Comparison of ENCODE assay signal across 1 fruit fly cellular context in genomic region chr2L:21009310-21010119, dm6.
TF ChIP-seq lines count a peak whose summit lies in the region.

No protein-coding gene starts in this region.

TF ChIP-seq in whole organism, embryonic, 481 proteins besides CTCF, POLR2A, EP300 and RAD21 (continued from another document):
- TF ChIP-seq bbx (GFP tag; IDR thresholded peaks at IDR 0.05; lab: Robert Waterston, UW; ENCODE audit: partially characterized antibody) = no peak
- peak; percentile 53 for TF ChIP-seq slp2 (GFP tag; optimal IDR thresholded peaks at IDR 0.05; lab: Kevin White, UChicago)
- peak; percentile 10 for TF ChIP-seq crc (GFP tag; optimal IDR thresholded peaks at IDR 0.05; lab: Kevin White, UChicago)
- peak; percentile 13; the same call in 1 of the 2 replicates for TF ChIP-seq crol (GFP tag; IDR thresholded peaks at IDR 0.05; lab: Robert Waterston, UW)
- TF ChIP-seq fu2 (GFP tag; optimal IDR thresholded peaks at IDR 0.05; lab: Kevin White, UChicago) = no peak
- TF ChIP-seq Ada2b (GFP tag; IDR thresholded peaks at IDR 0.05; lab: Robert Waterston, UW) = peak; percentile 67
- peak; percentile 22 for TF ChIP-seq Neu2 (GFP tag; optimal IDR thresholded peaks at IDR 0.05; lab: Kevin White, UChicago; ENCODE audit: borderline replicate concordance)
- TF ChIP-seq ci (GFP tag; IDR thresholded peaks at IDR 0.05; lab: Robert Waterston, UW) = peak; percentile 94
- TF ChIP-seq YL-1 (GFP tag; optimal IDR thresholded peaks at IDR 0.05; lab: Kevin White, UChicago) = peak; percentile 11
- TF ChIP-seq ranshi (GFP tag; IDR thresholded peaks at IDR 0.05; lab: Robert Waterston, UW) = peak; percentile 61; the same call in 1 of the 2 replicates
- TF ChIP-seq ara (GFP tag; IDR thresholded peaks at IDR 0.05; lab: Robert Waterston, UW) = peak; percentile 94
- TF ChIP-seq Antp (GFP tag; optimal IDR thresholded peaks at IDR 0.05; lab: Kevin White, UChicago) = peak; percentile 77
- no peak for TF ChIP-seq Poxn (GFP tag; IDR thresholded peaks at IDR 0.05; lab: Robert Waterston, UW)
- peak; percentile 87 for TF ChIP-seq nmo (GFP tag; optimal IDR thresholded peaks at IDR 0.05; lab: Kevin White, UChicago)
- TF ChIP-seq CG15479 (GFP tag; optimal IDR thresholded peaks at IDR 0.05; lab: Kevin White, UChicago) = no peak
- peak; percentile 78 for TF ChIP-seq sim (GFP tag; IDR thresholded peaks at IDR 0.05; lab: Robert Waterston, UW)
- TF ChIP-seq esg (GFP tag; conservative IDR thresholded peaks at IDR 0.05; lab: Robert Waterston, UW) = peak; percentile 71
- TF ChIP-seq stc (GFP tag; IDR thresholded peaks at IDR 0.05; lab: Robert Waterston, UW) = peak; percentile 62
- TF ChIP-seq CG30403 (GFP tag; optimal IDR thresholded peaks at IDR 0.05; lab: Kevin White, UChicago) = peak; percentile 73
- TF ChIP-seq CG17361 (GFP tag; IDR thresholded peaks at IDR 0.05; lab: Robert Waterston, UW) = peak; percentile 85
- peak; percentile 90 for TF ChIP-seq Spps (tag; optimal IDR thresholded peaks at IDR 0.05; lab: Kevin White, UChicago)
- peak; percentile 65 for TF ChIP-seq CG10366 (GFP tag; IDR thresholded peaks at IDR 0.05; lab: Robert Waterston, UW)
- peak; percentile 50 for TF ChIP-seq sima (GFP tag; optimal IDR thresholded peaks at IDR 0.05; lab: Kevin White, UChicago)
- TF ChIP-seq Ravus (GFP tag; IDR thresholded peaks at IDR 0.05; lab: Robert Waterston, UW) = no peak
- TF ChIP-seq NK7.1 (GFP tag; optimal IDR thresholded peaks at IDR 0.05; lab: Kevin White, UChicago) = peak; percentile 5
- peak; percentile 6 for TF ChIP-seq CG9817 (tag; optimal IDR thresholded peaks at IDR 0.05; lab: Kevin White, UChicago)
- peak; percentile 39 for TF ChIP-seq Fer3 (tag; optimal IDR thresholded peaks at IDR 0.05; lab: Kevin White, UChicago)
- peak; percentile 16 for TF ChIP-seq caup (GFP tag; optimal IDR thresholded peaks at IDR 0.05; lab: Kevin White, UChicago; ENCODE audit: severe bottlenecking)
- TF ChIP-seq vnd (GFP tag; IDR thresholded peaks at IDR 0.05; lab: Robert Waterston, UW; ENCODE audit: partially characterized antibody) = no peak
- TF ChIP-seq az2 (GFP tag; optimal IDR thresholded peaks at IDR 0.05; lab: Kevin White, UChicago) = peak; percentile 89
- TF ChIP-seq Hr78 (GFP tag; optimal IDR thresholded peaks at IDR 0.05; lab: Kevin White, UChicago) = peak in 1 of 2 experiments; percentile 21
- TF ChIP-seq CG12236 (GFP tag; optimal IDR thresholded peaks at IDR 0.05; lab: Kevin White, UChicago) = peak; percentile 62
- peak; percentile 87 for TF ChIP-seq gsb-n (tag; optimal IDR thresholded peaks at IDR 0.05; lab: Kevin White, UChicago)
- TF ChIP-seq lab (GFP tag; optimal IDR thresholded peaks at IDR 0.05; lab: Kevin White, UChicago) = peak; percentile 61
- no peak for TF ChIP-seq Aef1 (GFP tag; IDR thresholded peaks at IDR 0.05; lab: Robert Waterston, UW)
- peak; percentile 93 for TF ChIP-seq CG17829 (tag; optimal IDR thresholded peaks at IDR 0.05; lab: Kevin White, UChicago)
- TF ChIP-seq ham (GFP tag; IDR thresholded peaks at IDR 0.05; lab: Robert Waterston, UW) = no peak
- peak; percentile 85 for TF ChIP-seq unpg (GFP tag; optimal IDR thresholded peaks at IDR 0.05; lab: Kevin White, UChicago)
- TF ChIP-seq Bteb2 (GFP tag; optimal IDR thresholded peaks at IDR 0.05; lab: Kevin White, UChicago) = peak; percentile 10
- TF ChIP-seq CG7786 (GFP tag; optimal IDR thresholded peaks at IDR 0.05; lab: Kevin White, UChicago) = peak; percentile 48
- peak; percentile 59; the same call in 1 of the 3 replicates for TF ChIP-seq so (GFP tag; IDR thresholded peaks at IDR 0.05; lab: Robert Waterston, UW)
- peak; percentile 56 for TF ChIP-seq odd (GFP tag; optimal IDR thresholded peaks at IDR 0.05; lab: Kevin White, UChicago)
- TF ChIP-seq CG4282 (GFP tag; optimal IDR thresholded peaks at IDR 0.05; lab: Kevin White, UChicago) = no peak
- no peak for TF ChIP-seq Doc2 (GFP tag; IDR thresholded peaks at IDR 0.05; lab: Robert Waterston, UW)
- no peak for TF ChIP-seq CkIIα-i1 (GFP tag; IDR thresholded peaks at IDR 0.05; lab: Robert Waterston, UW)
- no peak for TF ChIP-seq cas (GFP tag; IDR thresholded peaks at IDR 0.05; lab: Robert Waterston, UW)
- peak; percentile 35 for TF ChIP-seq CG1792 (GFP tag; optimal IDR thresholded peaks at IDR 0.05; lab: Kevin White, UChicago)
- peak; percentile 68 to 79 for TF ChIP-seq Pdp1 (GFP tag; optimal IDR thresholded peaks at IDR 0.05; lab: Kevin White, UChicago)
- TF ChIP-seq CG8924 (tag; optimal IDR thresholded peaks at IDR 0.05; lab: Kevin White, UChicago) = peak; percentile 83
- TF ChIP-seq her (GFP tag; optimal IDR thresholded peaks at IDR 0.05; lab: Kevin White, UChicago) = peak; percentile 25
- peak; percentile 31; the same call in 1 of the 2 replicates for TF ChIP-seq wor (GFP tag; IDR thresholded peaks at IDR 0.05; lab: Robert Waterston, UW)
- TF ChIP-seq Mad (GFP tag; optimal IDR thresholded peaks at IDR 0.05; lab: Kevin White, UChicago) = peak; percentile 64
- peak; percentile 72 for TF ChIP-seq cato (GFP tag; optimal IDR thresholded peaks at IDR 0.05; lab: Kevin White, UChicago; ENCODE audit: borderline replicate concordance)
- TF ChIP-seq nom (GFP tag; optimal IDR thresholded peaks at IDR 0.05; lab: Kevin White, UChicago) = peak; percentile 97
- TF ChIP-seq Hr3 (GFP tag; optimal IDR thresholded peaks at IDR 0.05; lab: Kevin White, UChicago) = peak; percentile 71
- peak; percentile 94 for TF ChIP-seq CG9727 (GFP tag; optimal IDR thresholded peaks at IDR 0.05; lab: Kevin White, UChicago)
- TF ChIP-seq CG8281 (tag; optimal IDR thresholded peaks at IDR 0.05; lab: Kevin White, UChicago) = peak; percentile 41
- TF ChIP-seq Chrac-16 (GFP tag; optimal IDR thresholded peaks at IDR 0.05; lab: Kevin White, UChicago) = peak; percentile 83
- TF ChIP-seq ind (GFP tag; optimal IDR thresholded peaks at IDR 0.05; lab: Kevin White, UChicago) = peak; percentile 69
- TF ChIP-seq CG6813 (GFP tag; optimal IDR thresholded peaks at IDR 0.05; lab: Kevin White, UChicago) = peak; percentile 80
- peak; percentile 71 for TF ChIP-seq ap (GFP tag; IDR thresholded peaks at IDR 0.05; lab: Robert Waterston, UW)
- TF ChIP-seq H15 (GFP tag; IDR thresholded peaks at IDR 0.05; lab: Robert Waterston, UW) = peak; percentile 77
- peak; percentile 30 for TF ChIP-seq psq (GFP tag; optimal IDR thresholded peaks at IDR 0.05; lab: Kevin White, UChicago)
- no peak for TF ChIP-seq CG14014 (GFP tag; IDR thresholded peaks at IDR 0.05; lab: Robert Waterston, UW)
- peak; percentile 84 for TF ChIP-seq CG10654 (GFP tag; optimal IDR thresholded peaks at IDR 0.05; lab: Kevin White, UChicago)
- TF ChIP-seq Sox100B (GFP tag; optimal IDR thresholded peaks at IDR 0.05; lab: Kevin White, UChicago) = peak; percentile 71
- peak; percentile 32 to 58 for TF ChIP-seq Hr51 (GFP tag; optimal IDR thresholded peaks at IDR 0.05; lab: Kevin White, UChicago)
- TF ChIP-seq Opbp (GFP tag; IDR thresholded peaks at IDR 0.05; lab: Robert Waterston, UW; ENCODE audit: partially characterized antibody) = no peak
- peak; percentile 83 for TF ChIP-seq CG2875 (GFP tag; optimal IDR thresholded peaks at IDR 0.05; lab: Kevin White, UChicago)
- peak; percentile 63 for TF ChIP-seq CG11723 (GFP tag; optimal IDR thresholded peaks at IDR 0.05; lab: Kevin White, UChicago)
- TF ChIP-seq CG7556 (GFP tag; optimal IDR thresholded peaks at IDR 0.05; lab: Kevin White, UChicago) = peak; percentile 81
- TF ChIP-seq CG32772 (GFP tag; IDR thresholded peaks at IDR 0.05; lab: Robert Waterston, UW) = peak; percentile 80
- TF ChIP-seq CG3407 (GFP tag; optimal IDR thresholded peaks at IDR 0.05; lab: Kevin White, UChicago) = peak; percentile 77
- peak; percentile 70 for TF ChIP-seq jumu (GFP tag; optimal IDR thresholded peaks at IDR 0.05; lab: Kevin White, UChicago)
- TF ChIP-seq Ets97D (GFP tag; optimal IDR thresholded peaks at IDR 0.05; lab: Kevin White, UChicago) = peak; percentile 7
- peak; percentile 84 for TF ChIP-seq CG16815 (GFP tag; optimal IDR thresholded peaks at IDR 0.05; lab: Kevin White, UChicago)
- no peak for TF ChIP-seq Hand (GFP tag; optimal IDR thresholded peaks at IDR 0.05; lab: Kevin White, UChicago)
- TF ChIP-seq CG11504 (tag; optimal IDR thresholded peaks at IDR 0.05; lab: Kevin White, UChicago) = peak; percentile 81
- TF ChIP-seq CG6683 (GFP tag; optimal IDR thresholded peaks at IDR 0.05; lab: Kevin White, UChicago) = peak; percentile 9
- peak; percentile 94 for TF ChIP-seq CG2712 (tag; optimal IDR thresholded peaks at IDR 0.05; lab: Kevin White, UChicago)
- TF ChIP-seq Ptx1 (GFP tag; IDR thresholded peaks at IDR 0.05; lab: Robert Waterston, UW) = peak; percentile 69
- peak in 1 of 2 experiments; percentile 51 for TF ChIP-seq Eip74EF (GFP tag; optimal IDR thresholded peaks at IDR 0.05; lab: Kevin White, UChicago)
- peak; percentile 41; the same call in 1 of the 2 replicates for TF ChIP-seq dimm (GFP tag; IDR thresholded peaks at IDR 0.05; lab: Robert Waterston, UW)
- TF ChIP-seq org-1 (GFP tag; optimal IDR thresholded peaks at IDR 0.05; lab: Kevin White, UChicago) = peak; percentile 58
- TF ChIP-seq tna (GFP tag; IDR thresholded peaks at IDR 0.05; lab: Robert Waterston, UW; ENCODE audit: partially characterized antibody) = no peak
- TF ChIP-seq Sox102F (GFP tag; optimal IDR thresholded peaks at IDR 0.05; lab: Kevin White, UChicago) = peak; percentile 71
- peak; percentile 86 for TF ChIP-seq CG8388 (GFP tag; optimal IDR thresholded peaks at IDR 0.05; lab: Kevin White, UChicago)
- peak; percentile 91 for TF ChIP-seq zen (tag; optimal IDR thresholded peaks at IDR 0.05; lab: Kevin White, UChicago)
- TF ChIP-seq MTF-1 (GFP tag; optimal IDR thresholded peaks at IDR 0.05; lab: Kevin White, UChicago; ENCODE audit: borderline replicate concordance) = peak; percentile 56
- no peak for TF ChIP-seq BEAF-32 (GFP tag; optimal IDR thresholded peaks at IDR 0.05; lab: Kevin White, UChicago)
- TF ChIP-seq sens-2 (GFP tag; IDR thresholded peaks at IDR 0.05; lab: Robert Waterston, UW) = peak; percentile 82
- peak; percentile 90 for TF ChIP-seq CG1603 (tag; optimal IDR thresholded peaks at IDR 0.05; lab: Kevin White, UChicago)
- peak; percentile 69 for TF ChIP-seq CG14667 (GFP tag; IDR thresholded peaks at IDR 0.05; lab: Robert Waterston, UW)
- TF ChIP-seq cg (GFP tag; optimal IDR thresholded peaks at IDR 0.05; lab: Kevin White, UChicago) = no peak
- TF ChIP-seq hbn (GFP tag; IDR thresholded peaks at IDR 0.05; lab: Robert Waterston, UW; ENCODE audit: partially characterized antibody) = no peak
- TF ChIP-seq CG11398 (GFP tag; optimal IDR thresholded peaks at IDR 0.05; lab: Kevin White, UChicago) = peak; percentile 3
- peak; percentile 10 for TF ChIP-seq Dek (tag; optimal IDR thresholded peaks at IDR 0.05; lab: Kevin White, UChicago)
- TF ChIP-seq CG12942 (GFP tag; optimal IDR thresholded peaks at IDR 0.05; lab: Kevin White, UChicago) = peak; percentile 70
TF ChIP-seq in whole organism, embryonic: peak in this region for 327.
